Worm (Caenorhabditis elegans) whole organism, L4 larva: ENCODE data around the gene eif-3.G.

Source experiments
- F10B5.3 ChIP-seq: sonication (generic microtip); optimal IDR thresholded peaks from 2 replicates; lab custom pipeline; 2016; ENCODE audit warnings: mild to moderate bottlenecking, missing genetic modification characterization, missing compliant biosample characterization
- F37D6.2 ChIP-seq: sonication (generic microtip); optimal IDR thresholded peaks from 2 replicates; lab custom pipeline; 2016; ENCODE audit warnings: mild to moderate bottlenecking, missing genetic modification characterization, missing compliant biosample characterization
- F49E8.2 ChIP-seq: sonication (generic microtip); optimal IDR thresholded peaks from 2 replicates; lab custom pipeline; 2016; ENCODE audit warnings: missing compliant biosample characterization, mild to moderate bottlenecking, missing genetic modification characterization, borderline replicate concordance
- R02D3.7 ChIP-seq: fragments of 150-350 bp; sonication (generic microtip); optimal IDR thresholded peaks from 3 replicates; lab custom pipeline; 2014; ENCODE audit warnings: missing biosample characterization, missing genetic modification characterization
- T20F7.1 ChIP-seq: fragments of 200-800 bp; sonication (Bioruptor generic); optimal IDR thresholded peaks from 2 replicates; lab custom pipeline; 2018; ENCODE audit warnings: mild to moderate bottlenecking, missing genetic modification characterization, missing compliant biosample characterization
- T26A8.4 ChIP-seq: fragments of 200-800 bp; sonication (Bioruptor generic); IDR thresholded peaks from 2 replicates; pipeline ENCODE4 v1.3.6; 2022; ENCODE audit warnings: missing genetic modification characterization, missing compliant biosample characterization
- Y48G9A.11 ChIP-seq: fragments of 200-800 bp; sonication (Bioruptor generic); IDR thresholded peaks from 2 replicates; pipeline ENCODE4 v1.3.6; 2022; ENCODE audit warnings: missing genetic modification reagents, missing genetic modification characterization, missing compliant biosample characterization
- ZK546.5 ChIP-seq, 2 experiments: sonication (generic microtip); optimal IDR thresholded peaks; 2 replicates each; lab custom pipeline; 2017; ENCODE audit warnings: missing biosample characterization in 2 of 2, missing genetic modification characterization in 2 of 2
- cey-2 ChIP-seq: sonication (generic microtip); optimal IDR thresholded peaks from 3 replicates; lab custom pipeline; 2017; ENCODE audit warnings: missing genetic modification characterization, mild to moderate bottlenecking, missing compliant biosample characterization, antibody characterized with exemption, borderline replicate concordance; ENCODE audit not compliant: insufficient read depth
- daf-16 ChIP-seq, 3 experiments: sonication (generic microtip); optimal IDR thresholded peaks; 2 replicates each; lab custom pipeline; 2016 to 2017; ENCODE audit warnings: missing genetic modification characterization in 3 of 3, missing genetic modification reagents in 3 of 3, mild to moderate bottlenecking in 2 of 3, missing compliant biosample characterization in 2 of 3, missing biosample characterization in 1 of 3, moderate library complexity in 1 of 3
- dmd-6 ChIP-seq: fragments of 200-800 bp; sonication (Bioruptor generic); IDR thresholded peaks from 2 replicates; pipeline ENCODE4 v1.3.6; 2022; ENCODE audit warnings: missing genetic modification reagents, missing genetic modification characterization, missing compliant biosample characterization
- dve-1 ChIP-seq: sonication (generic microtip); optimal IDR thresholded peaks from 2 replicates; lab custom pipeline; 2017; ENCODE audit warnings: antibody characterized with exemption, mild to moderate bottlenecking, missing genetic modification characterization, missing compliant biosample characterization; ENCODE audit not compliant: insufficient read depth
- egl-27 ChIP-seq: sonication (generic microtip); optimal IDR thresholded peaks from 3 replicates; lab custom pipeline; 2017; ENCODE audit warnings: missing biosample characterization, missing genetic modification reagents, missing genetic modification characterization
- egl-43 ChIP-seq: fragments of 200-800 bp; sonication (Bioruptor generic); IDR thresholded peaks from 2 replicates; pipeline ENCODE4 v1.3.6; 2022; ENCODE audit warnings: missing genetic modification reagents, missing genetic modification characterization, missing compliant biosample characterization
- hif-1 ChIP-seq, 2 experiments: sonication (generic microtip); optimal IDR thresholded peaks; 2 replicates each; lab custom pipeline; 2016 to 2017; ENCODE audit warnings: missing compliant biosample characterization in 2 of 2, missing genetic modification characterization in 2 of 2, missing genetic modification reagents in 2 of 2, missing genotype in 2 of 2, mild to moderate bottlenecking in 1 of 2
- lim-7 ChIP-seq: fragments of 200-800 bp; sonication (Bioruptor generic); IDR thresholded peaks from 2 replicates; pipeline ENCODE4 v1.3.6; 2022; ENCODE audit warnings: missing genetic modification characterization, missing compliant biosample characterization
- lin-38 ChIP-seq: fragments of 200-800 bp; sonication (Bioruptor generic); IDR thresholded peaks from 2 replicates; pipeline ENCODE4 v1.3.6; 2022; ENCODE audit warnings: missing genetic modification reagents, missing genetic modification characterization, missing compliant biosample characterization
- lin-39 ChIP-seq: fragments of 150-350 bp; optimal IDR thresholded peaks from 2 replicates; lab custom pipeline; 2014; ENCODE audit warnings: missing biosample characterization, missing genetic modification reagents, missing genetic modification characterization
- madf-5 ChIP-seq, 2 experiments: fragments of 200-800 bp; sonication (Bioruptor generic); IDR thresholded peaks; 2 replicates each; pipeline ENCODE4 v1.3.6; 2022; ENCODE audit warnings: missing compliant biosample characterization in 2 of 2, missing genetic modification characterization in 2 of 2
- mxl-2 ChIP-seq: fragments of 200-800 bp; sonication (Bioruptor generic); conservative IDR thresholded peaks from 2 replicates; pipeline ENCODE4 v1.3.6; 2022; ENCODE audit warnings: missing genetic modification reagents, missing genetic modification characterization, missing compliant biosample characterization
- mxl-3 ChIP-seq: fragments of 200-800 bp; sonication (Bioruptor generic); optimal IDR thresholded peaks from 2 replicates; lab custom pipeline; 2018; ENCODE audit warnings: mild to moderate bottlenecking, missing genetic modification characterization, missing compliant biosample characterization
- nhr-102 ChIP-seq: sonication (generic microtip); optimal IDR thresholded peaks from 2 replicates; lab custom pipeline; 2016; ENCODE audit warnings: mild to moderate bottlenecking, missing genetic modification characterization, moderate library complexity, missing compliant biosample characterization
- nhr-28 ChIP-seq: fragments of 150-350 bp; optimal IDR thresholded peaks from 2 replicates; lab custom pipeline; 2014; ENCODE audit warnings: missing biosample characterization, missing genetic modification characterization
- nhr-41 ChIP-seq: fragments of 200-800 bp; sonication (Bioruptor generic); IDR thresholded peaks from 2 replicates; pipeline ENCODE4 v1.3.6; 2022; ENCODE audit warnings: missing genetic modification reagents, missing genetic modification characterization, missing compliant biosample characterization
- nhr-6 ChIP-seq: fragments of 150-350 bp; optimal IDR thresholded peaks from 2 replicates; lab custom pipeline; 2014; ENCODE audit warnings: missing biosample characterization, missing genetic modification characterization
- pha-4 ChIP-seq, 2 experiments: fragments of 150-350 bp in 1 of 2; fragments of 200-800 bp in 1 of 2; sonication (Bioruptor generic) in 1 of 2; IDR thresholded peaks in 1 of 2; optimal IDR thresholded peaks in 1 of 2; 2 replicates each; pipeline versions ENCODE4 v1.3.6 to Lab custom; 2014 to 2022; ENCODE audit warnings: missing genetic modification characterization in 2 of 2, missing genetic modification reagents in 2 of 2, missing biosample characterization in 1 of 2, missing compliant biosample characterization in 1 of 2
- pqm-1 ChIP-seq: sonication (generic microtip); optimal IDR thresholded peaks from 2 replicates; lab custom pipeline; 2017; ENCODE audit warnings: missing biosample characterization, missing genetic modification characterization
- skn-1 ChIP-seq: fragments of 150-350 bp; optimal IDR thresholded peaks from 2 replicates; lab custom pipeline; 2014; ENCODE audit warnings: missing biosample characterization, missing genetic modification characterization
- snpc-1.2 ChIP-seq: fragments of 200-800 bp; sonication (Bioruptor generic); IDR thresholded peaks from 2 replicates; pipeline ENCODE4 v1.3.6; 2022; ENCODE audit warnings: missing genetic modification reagents, missing genetic modification characterization, missing compliant biosample characterization
- tag-97 ChIP-seq: fragments of 200-800 bp; sonication (Bioruptor generic); IDR thresholded peaks from 2 replicates; pipeline ENCODE4 v1.3.6; 2022; ENCODE audit warnings: missing genetic modification characterization, missing compliant biosample characterization
- unc-62 ChIP-seq, 3 experiments: fragments of 150-350 bp in 1 of 3; sonication (generic microtip); optimal IDR thresholded peaks in 2 of 3; peaks in 1 of 3; 1 replicate in 1 of 3; 2 replicates in 2 of 3; lab custom pipeline; 2014 to 2017; ENCODE audit warnings: missing biosample characterization in 3 of 3, missing genetic modification characterization in 3 of 3, missing genetic modification reagents in 3 of 3, missing genotype in 1 of 3
- zip-11 ChIP-seq: fragments of 200-800 bp; sonication (Bioruptor generic); IDR thresholded peaks from 2 replicates; pipeline ENCODE4 v1.3.6; 2022; ENCODE audit warnings: missing genetic modification characterization, missing compliant biosample characterization
- zip-2 ChIP-seq: fragments of 150-350 bp; optimal IDR thresholded peaks from 2 replicates; lab custom pipeline; 2014; ENCODE audit warnings: missing biosample characterization, missing genetic modification characterization

The eif-3.G gene

DNA sequence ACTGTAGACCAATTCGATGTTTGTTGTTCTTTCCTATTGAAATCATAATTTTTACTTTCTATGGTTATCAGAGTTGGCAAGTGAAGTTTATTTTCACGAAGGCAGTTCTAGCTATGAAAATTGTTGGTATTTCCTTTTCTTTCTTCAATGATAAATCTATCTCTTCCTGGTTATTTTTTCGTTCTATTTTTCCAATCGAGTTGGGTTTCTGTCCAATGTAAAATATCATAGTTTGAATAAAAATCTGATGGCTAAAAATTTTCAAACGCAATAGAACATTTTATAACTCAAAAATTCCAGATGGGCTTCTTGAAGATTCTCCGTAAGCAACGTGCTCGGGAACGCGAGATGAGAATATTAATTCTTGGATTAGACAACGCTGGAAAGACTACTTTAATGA is 1.4 kb downstream of the eif-3.G start, which contains the start of gene evl-20:
evl-20 (plus strand) TSS at position 301 of the 400 bp plus-strand sequence.
- TF ChIP-seq F49E8.2 (tag; lab: Kevin White, UChicago) (peak; percentile 16), pha-4 (GFP tag; IDR thresholded peaks at IDR 0.05; lab: Robert Waterston, UW) (no peak), pha-4 (tag; optimal IDR thresholded peaks at IDR 0.05; lab: Kevin White, UChicago) (no peak), lin-38 (GFP tag; lab: Robert Waterston, UW) (peak; percentile 38; the same call in 1 of the 2 replicates)

- TF ChIP-seq Y48G9A.11 (GFP tag; lab: Robert Waterston, UW): no peak
- no peak for TF ChIP-seq T26A8.4 (GFP tag; lab: Robert Waterston, UW)
- TF ChIP-seq lin-39 (tag; lab: Kevin White, UChicago): no peak
- TF ChIP-seq dve-1 (tag; lab: Kevin White, UChicago): no peak
- no peak for TF ChIP-seq R02D3.7
- TF ChIP-seq zip-11 (GFP tag; lab: Robert Waterston, UW): no peak
- TF ChIP-seq snpc-1.2 (GFP tag; lab: Robert Waterston, UW): no peak
- no peak for TF ChIP-seq cey-2 (tag; lab: Kevin White, UChicago)
- TF ChIP-seq tag-97 (GFP tag; lab: Robert Waterston, UW): no peak
- TF ChIP-seq nhr-41 (GFP tag; lab: Robert Waterston, UW): no peak
- TF ChIP-seq skn-1 (tag; lab: Kevin White, UChicago): no peak
- TF ChIP-seq nhr-6: no peak
- TF ChIP-seq egl-43: no peak
- TF ChIP-seq F37D6.2: no peak
- no peak for TF ChIP-seq daf-16 (GFP tag; optimal IDR thresholded peaks at IDR 0.05; lab: Kevin White, UChicago)
- TF ChIP-seq daf-16 (tag; optimal IDR thresholded peaks at IDR 0.05; lab: Kevin White, UChicago): no peak
- TF ChIP-seq madf-5 (GFP tag; IDR thresholded peaks at IDR 0.05; lab: Robert Waterston, UW): no peak
- no peak for TF ChIP-seq pqm-1 (tag; lab: Kevin White, UChicago)
- TF ChIP-seq F10B5.3 (tag; lab: Kevin White, UChicago): no peak
Observed at ce11 chrII:8446731-8447130, 4.2 kb downstream of the eif-3.G start, which contains the start of gene cut-3. cut-3 (minus strand) TSS chrII:8446831.

- peak; percentile 34; the same call in 1 of the 2 replicates for TF ChIP-seq dmd-6 (GFP tag; lab: Robert Waterston, UW)
- no peak for TF ChIP-seq zip-11 (GFP tag; lab: Robert Waterston, UW)
- TF ChIP-seq nhr-28 (tag; lab: Kevin White, UChicago): peak; percentile 64
- TF ChIP-seq pqm-1 (tag; lab: Kevin White, UChicago): peak; percentile 27
- no peak for TF ChIP-seq mxl-2 (GFP tag; lab: Robert Waterston, UW)
- peak in 1 of 2 experiments; percentile 48 for TF ChIP-seq hif-1 (tag; optimal IDR thresholded peaks at IDR 0.05; lab: Kevin White, UChicago)
- TF ChIP-seq, all 104 proteins: peak for 4
Observed at ce11 chrII:8449660-8450118, 7.1 kb downstream of the eif-3.G start, which contains the start of gene F22B5.4. F22B5.4 (plus strand) TSS chrII:8449710.

- TF ChIP-seq nhr-102 (no peak), mxl-3 (GFP tag; lab: Kevin White, UChicago) (peak; percentile 2), T20F7.1 (no peak), ZK546.5 (tag; optimal IDR thresholded peaks at IDR 0.05; lab: Kevin White, UChicago) (no peak), lin-39 (tag; lab: Kevin White, UChicago) (no peak), lim-7 (no peak), hif-1 (tag; optimal IDR thresholded peaks at IDR 0.05; lab: Kevin White, UChicago) (peak in 1 of 2 experiments; percentile 40), nhr-41 (GFP tag; lab: Robert Waterston, UW) (no peak), egl-27 (tag; lab: Kevin White, UChicago) (no peak), unc-62 (GFP tag; optimal IDR thresholded peaks at IDR 0.05 in 1 of 2; lab: Kevin White, UChicago) (peak in 1 of 2 experiments; percentile 51), unc-62 (tag; optimal IDR thresholded peaks at IDR 0.05; lab: Kevin White, UChicago) (no peak), zip-2 (tag; lab: Kevin White, UChicago) (no peak)
Observed at ce11 chrII:8450750-8451149, 8.2 kb downstream of the eif-3.G start.
